Fruit fly (Drosophila melanogaster): Measurements from ENCODE around the gene smog.
A peak's percentile ranks its signal among the peaks of the same experiment; 100 is the strongest.

Gene smog

DNA sequence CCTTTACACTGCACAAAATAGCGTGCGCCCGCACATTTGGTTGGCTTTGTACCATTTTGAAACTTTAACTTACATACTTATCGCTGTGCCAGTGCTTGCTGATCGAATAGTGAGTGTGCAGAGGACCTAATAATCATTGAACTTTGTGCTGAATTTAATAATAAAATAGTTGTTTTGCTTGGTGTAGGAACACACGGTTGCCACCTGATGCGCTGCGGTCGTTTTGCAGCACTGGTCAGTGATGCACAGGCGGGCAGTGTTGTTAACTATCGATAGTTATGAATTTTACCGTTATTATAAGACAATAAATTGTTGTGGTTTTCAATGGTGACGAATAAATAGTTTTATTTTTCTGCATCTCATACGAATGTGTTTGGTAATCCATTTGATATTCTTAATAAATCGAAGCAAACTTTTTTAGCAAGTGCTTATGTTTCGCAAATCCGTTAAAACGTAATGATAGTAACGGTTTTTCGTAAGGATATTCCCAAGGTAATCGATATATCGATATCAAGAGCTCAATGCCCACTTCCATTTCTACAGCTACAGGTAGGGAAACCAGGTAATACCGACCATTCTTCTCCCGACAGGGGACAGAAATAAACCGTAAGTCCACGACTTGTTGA is 14.8 kb upstream of the smog start, which contains the start of the genes tank and CG12194 (continued):
- TF ChIP-seq CG14860 (GFP tag; IDR thresholded peaks at IDR 0.05; ENCODE audit: partially characterized antibody) (peak; percentile 74), hb (GFP tag; IDR thresholded peaks at IDR 0.05; ENCODE audit: partially characterized antibody) (peak; percentile 29; the same call in 1 of the 3 replicates), schlank (tag; optimal IDR thresholded peaks at IDR 0.05) (peak; percentile 97), Sox102F (GFP tag; optimal IDR thresholded peaks at IDR 0.05) (peak; percentile 100), CG30403 (GFP tag; optimal IDR thresholded peaks at IDR 0.05) (peak; percentile 99), Nf-YA (GFP tag; IDR thresholded peaks at IDR 0.05) (peak; percentile 99), CG9215 (GFP tag; IDR thresholded peaks at IDR 0.05) (peak; percentile 97), CG14965 (GFP tag; optimal IDR thresholded peaks at IDR 0.05; ENCODE audit: borderline replicate concordance) (peak; percentile 92), caup (GFP tag; optimal IDR thresholded peaks at IDR 0.05; ENCODE audit: severe bottlenecking) (peak; percentile 99), pum (GFP tag; optimal IDR thresholded peaks at IDR 0.05) (peak; percentile 99), ap (GFP tag; IDR thresholded peaks at IDR 0.05) (peak; percentile 99), CG7556 (GFP tag; optimal IDR thresholded peaks at IDR 0.05) (peak; percentile 97), CG13624 (GFP tag; optimal IDR thresholded peaks at IDR 0.05) (peak; percentile 99), psq (GFP tag; optimal IDR thresholded peaks at IDR 0.05) (peak; percentile 95), Meics (GFP tag; optimal IDR thresholded peaks at IDR 0.05) (peak; percentile 99), CG11560 (tag; IDR thresholded peaks at IDR 0.05) (peak; percentile 93), Hsf (GFP tag; optimal IDR thresholded peaks at IDR 0.05) (peak; percentile 99), gsb-n (tag; optimal IDR thresholded peaks at IDR 0.05) (peak; percentile 99), CG13894 (tag; optimal IDR thresholded peaks at IDR 0.05) (peak; percentile 84), CG4282 (GFP tag; optimal IDR thresholded peaks at IDR 0.05) (peak; percentile 98), sna (GFP tag; IDR thresholded peaks at IDR 0.05; ENCODE audit: partially characterized antibody) (peak; percentile 79), gfzf (GFP tag; optimal IDR thresholded peaks at IDR 0.05) (peak; percentile 37), CG4424 (GFP tag; optimal IDR thresholded peaks at IDR 0.05) (peak; percentile 99), CG15269 (tag; optimal IDR thresholded peaks at IDR 0.05) (peak; percentile 98), al (GFP tag; IDR thresholded peaks at IDR 0.05) (peak; percentile 98), CG17612 (GFP tag; IDR thresholded peaks at IDR 0.05) (peak; percentile 99), sens (GFP tag) (peak; percentile 100), CG1602 (GFP tag; optimal IDR thresholded peaks at IDR 0.05) (peak; percentile 99), disco-r (GFP tag; optimal IDR thresholded peaks at IDR 0.05) (peak; percentile 98), Lhr (GFP tag; optimal IDR thresholded peaks at IDR 0.05) (peak; percentile 97), CoRest (tag; optimal IDR thresholded peaks at IDR 0.05) (peak; percentile 98), bab2 (GFP tag; optimal IDR thresholded peaks at IDR 0.05) (peak; percentile 99), zfh2 (GFP tag; optimal IDR thresholded peaks at IDR 0.05) (peak; percentile 99), amos (GFP tag; IDR thresholded peaks at IDR 0.05; ENCODE audit: partially characterized antibody) (peak; percentile 79), CG9876 (GFP tag; optimal IDR thresholded peaks at IDR 0.05) (peak; percentile 98), mam (GFP tag; optimal IDR thresholded peaks at IDR 0.05) (peak; percentile 99), Nf-YC (tag; optimal IDR thresholded peaks at IDR 0.05) (peak; percentile 79), slp2 (GFP tag; optimal IDR thresholded peaks at IDR 0.05) (peak; percentile 99), chif (GFP tag; optimal IDR thresholded peaks at IDR 0.05) (peak; percentile 99), gcm (GFP tag; optimal IDR thresholded peaks at IDR 0.05) (peak; percentile 98), corto (GFP tag; optimal IDR thresholded peaks at IDR 0.05) (peak; percentile 96), CG16863 (GFP tag; optimal IDR thresholded peaks at IDR 0.05) (peak; percentile 99), pita (GFP tag; optimal IDR thresholded peaks at IDR 0.05) (no peak), CG1832 (GFP tag; optimal IDR thresholded peaks at IDR 0.05) (no peak), CG7928 (GFP tag; optimal IDR thresholded peaks at IDR 0.05) (peak; percentile 82), CG12391 (tag; optimal IDR thresholded peaks at IDR 0.05) (peak; percentile 99), Oli (tag; optimal IDR thresholded peaks at IDR 0.05) (peak; percentile 99), btn (GFP tag; optimal IDR thresholded peaks at IDR 0.05) (peak; percentile 99), CG33557 (GFP tag; optimal IDR thresholded peaks at IDR 0.05) (peak; percentile 82)
